Worm (Caenorhabditis elegans): ENCODE data around the gene F36A4.3.

F36A4.3 gene

ce11 chrIV:4236671-4237070 is 32.7 kb upstream of the F36A4.3 start (continued):
- TF ChIP-seq mes-2 (tag; optimal IDR thresholded peaks at IDR 0.05; ENCODE audit: poor library complexity, severe bottlenecking) (no peak), mxl-3 (GFP tag; optimal IDR thresholded peaks at IDR 0.05) (peak; percentile 42), duxl-1 (tag; optimal IDR thresholded peaks at IDR 0.05; ENCODE audit: poor library complexity) (peak; percentile 3), nhr-48 (tag; optimal IDR thresholded peaks at IDR 0.05) (no peak), mxl-2 (GFP tag; conservative IDR thresholded peaks at IDR 0.05) (no peak)

- TF ChIP-seq set-16 (GFP tag; IDR thresholded peaks at IDR 0.05) (peak; percentile 98), lin-29 (GFP tag; IDR thresholded peaks at IDR 0.05) (no peak)
Measured at ce11 chrIV:4243830-4244406, 25.5 kb upstream of the F36A4.3 start.

- no peak for TF ChIP-seq dmd-8 (GFP tag; IDR thresholded peaks at IDR 0.05)
- no peak for TF ChIP-seq ztf-7 (tag; optimal IDR thresholded peaks at IDR 0.05)
- no peak for TF ChIP-seq vab-7 (GFP tag; IDR thresholded peaks at IDR 0.05)
- no peak for TF ChIP-seq nhr-102 (tag; optimal IDR thresholded peaks at IDR 0.05)
- TF ChIP-seq nhr-6 (tag; optimal IDR thresholded peaks at IDR 0.05): no peak
- no peak for TF ChIP-seq F44E2.7 (GFP tag; IDR thresholded peaks at IDR 0.05)
Measured at ce11 chrIV:4244510-4244909, 24.9 kb upstream of the F36A4.3 start, which contains the start of gene col-34. Gene col-34 (minus strand): TSS chrIV:4244610.

- TF ChIP-seq aha-1 (tag): peak; percentile 50
- TF ChIP-seq madf-5 (GFP tag; IDR thresholded peaks at IDR 0.05): no peak
- TF ChIP-seq fos-1 (tag; optimal IDR thresholded peaks at IDR 0.05): no peak
- TF ChIP-seq nhr-102 (tag; optimal IDR thresholded peaks at IDR 0.05): no peak
- TF ChIP-seq ceh-32 (tag; optimal IDR thresholded peaks at IDR 0.05; ENCODE audit: poor library complexity): no peak
- no peak for TF ChIP-seq egl-27 (tag; optimal IDR thresholded peaks at IDR 0.05)
- TF ChIP-seq tra-1 (GFP tag; IDR thresholded peaks at IDR 0.05): no peak
Measured at ce11 chrIV:4246493-4246892, 22.9 kb upstream of the F36A4.3 start, which contains the start of gene ttr-20. Gene ttr-20 (plus strand): TSS chrIV:4246793.

- TF ChIP-seq daf-16 (GFP tag; optimal IDR thresholded peaks at IDR 0.05): no peak
- peak; percentile 0 for TF ChIP-seq daf-16 (tag; optimal IDR thresholded peaks at IDR 0.05)
- TF ChIP-seq aha-1 (tag): peak; percentile 71
- no peak for TF ChIP-seq daf-8 (GFP tag; IDR thresholded peaks at IDR 0.05)
- peak; percentile 32 for TF ChIP-seq dve-1 (tag; optimal IDR thresholded peaks at IDR 0.05; ENCODE audit: insufficient read depth)
- TF ChIP-seq ces-1 (GFP tag; optimal IDR thresholded peaks at IDR 0.05): no peak
- peak; percentile 42 for TF ChIP-seq rbr-2 (tag; optimal IDR thresholded peaks at IDR 0.05)
- peak; percentile 55 for TF ChIP-seq lin-38 (GFP tag; IDR thresholded peaks at IDR 0.05)
- peak; percentile 74 for TF ChIP-seq dpl-1 (GFP tag; optimal IDR thresholded peaks at IDR 0.05)
- TF ChIP-seq mes-2 (tag; optimal IDR thresholded peaks at IDR 0.05; ENCODE audit: poor library complexity, severe bottlenecking): peak; percentile 74
- TF ChIP-seq duxl-1 (tag; optimal IDR thresholded peaks at IDR 0.05; ENCODE audit: poor library complexity): peak; percentile 15
- TF ChIP-seq set-16 (GFP tag; IDR thresholded peaks at IDR 0.05): no peak
- peak; percentile 11 for TF ChIP-seq mep-1 (tag; optimal IDR thresholded peaks at IDR 0.05)
- TF ChIP-seq lsy-2 (tag; optimal IDR thresholded peaks at IDR 0.05): peak in 1 of 2 experiments; percentile 80
Measured at ce11 chrIV:4247334-4247733, 22.1 kb upstream of the F36A4.3 start.

- TF ChIP-seq unc-62 (GFP tag; optimal IDR thresholded peaks at IDR 0.05 in 1 of 2) (no peak), unc-62 (tag; optimal IDR thresholded peaks at IDR 0.05) (no peak), duxl-1 (tag; optimal IDR thresholded peaks at IDR 0.05; ENCODE audit: poor library complexity) (no peak), Y48G9A.11 (GFP tag; IDR thresholded peaks at IDR 0.05) (no peak), lin-15B (tag; optimal IDR thresholded peaks at IDR 0.05) (no peak), zag-1 (tag; optimal IDR thresholded peaks at IDR 0.05) (no peak), mxl-2 (GFP tag; conservative IDR thresholded peaks at IDR 0.05) (no peak), arid-1 (GFP tag; conservative IDR thresholded peaks at IDR 0.05) (no peak), F37D6.2 (tag; optimal IDR thresholded peaks at IDR 0.05) (no peak), lin-13 (GFP tag; optimal IDR thresholded peaks at IDR 0.05) (no peak), ama-1 (optimal IDR thresholded peaks at IDR 0.05) (no peak), ceh-20 (GFP tag; IDR thresholded peaks at IDR 0.05) (no peak), nhr-102 (tag; optimal IDR thresholded peaks at IDR 0.05) (no peak), Y5F2A.4 (GFP tag; optimal IDR thresholded peaks at IDR 0.05) (no peak), hlh-11 (tag; optimal IDR thresholded peaks at IDR 0.05) (no peak), mes-2 (tag; optimal IDR thresholded peaks at IDR 0.05; ENCODE audit: poor library complexity, severe bottlenecking) (no peak)
Measured at ce11 chrIV:4247770-4248169, 21.6 kb upstream of the F36A4.3 start, which contains the start of gene ama-1. Gene ama-1 (plus strand): TSS chrIV:4248070.
